Worm (Caenorhabditis elegans): ENCODE measurements around the gene tes-1.

ce11 chrIV:7403422-7403821, 47.8 kb downstream of the tes-1 start:
- no peak for TF ChIP-seq him-1 (tag; optimal IDR thresholded peaks at IDR 0.05)
- no peak for TF ChIP-seq dao-5 (tag; optimal IDR thresholded peaks at IDR 0.05)
- no peak for TF ChIP-seq W03F9.2 (tag; optimal IDR thresholded peaks at IDR 0.05)
